Worm (Caenorhabditis elegans) whole organism, late embryonic: Measurements from ENCODE around the gene elpc-2.
A peak's percentile ranks its signal among the peaks of the same experiment; 100 is the strongest.

ENCODE experiments used
- C08G9.2 ChIP-seq: sonication (generic microtip); optimal IDR thresholded peaks from 2 replicates; lab custom pipeline; 2016; ENCODE audit warnings: mild to moderate bottlenecking, missing genetic modification characterization, moderate library complexity, missing compliant biosample characterization
- F13H6.1 ChIP-seq: sonication (generic microtip); optimal IDR thresholded peaks from 2 replicates; lab custom pipeline; 2016; ENCODE audit warnings: missing genetic modification characterization, missing compliant biosample characterization
- ceh-14 ChIP-seq: sonication (generic microtip); optimal IDR thresholded peaks from 2 replicates; lab custom pipeline; 2016; ENCODE audit warnings: missing genotype, missing genetic modification characterization, missing compliant biosample characterization
- ceh-18 ChIP-seq: sonication (generic microtip); optimal IDR thresholded peaks from 2 replicates; lab custom pipeline; 2016; ENCODE audit warnings: missing genetic modification characterization, missing compliant biosample characterization
- ceh-2 ChIP-seq: sonication (generic microtip); optimal IDR thresholded peaks from 2 replicates; lab custom pipeline; 2016; ENCODE audit warnings: missing genotype, missing genetic modification characterization, missing compliant biosample characterization
- ceh-30 ChIP-seq: fragments of 150-350 bp; optimal IDR thresholded peaks from 2 replicates; lab custom pipeline; 2014; ENCODE audit warnings: missing biosample characterization, missing genetic modification characterization
- ceh-31 ChIP-seq: sonication (generic microtip); optimal IDR thresholded peaks from 2 replicates; lab custom pipeline; 2016; ENCODE audit warnings: missing genetic modification characterization, missing compliant biosample characterization
- ceh-34 ChIP-seq: sonication (generic microtip); optimal IDR thresholded peaks from 2 replicates; lab custom pipeline; 2016; ENCODE audit warnings: mild to moderate bottlenecking, missing genetic modification characterization, missing compliant biosample characterization
- dmd-4 ChIP-seq: sonication (generic microtip); optimal IDR thresholded peaks from 2 replicates; lab custom pipeline; 2016; ENCODE audit warnings: borderline replicate concordance, missing genetic modification characterization, missing compliant biosample characterization
- elt-2 ChIP-seq: sonication (generic microtip); optimal IDR thresholded peaks from 2 replicates; lab custom pipeline; 2016; ENCODE audit warnings: missing genetic modification reagents, missing genetic modification characterization, missing compliant biosample characterization
- ets-4 ChIP-seq: sonication (generic microtip); optimal IDR thresholded peaks from 2 replicates; lab custom pipeline; 2016; ENCODE audit warnings: missing genetic modification characterization, missing compliant biosample characterization
- fax-1 ChIP-seq: sonication (generic microtip); optimal IDR thresholded peaks from 2 replicates; lab custom pipeline; 2016; ENCODE audit warnings: missing genotype, missing genetic modification characterization, missing compliant biosample characterization
- fkh-10 ChIP-seq: fragments of 150-350 bp; optimal IDR thresholded peaks from 2 replicates; lab custom pipeline; 2014; ENCODE audit warnings: missing biosample characterization, missing genetic modification reagents, missing genetic modification characterization
- fkh-6 ChIP-seq: sonication (generic microtip); optimal IDR thresholded peaks from 2 replicates; lab custom pipeline; 2016; ENCODE audit warnings: missing genetic modification characterization, missing compliant biosample characterization
- hlh-8 ChIP-seq: sonication (generic microtip); optimal IDR thresholded peaks from 2 replicates; lab custom pipeline; 2016; ENCODE audit warnings: missing genotype, missing genetic modification characterization, missing compliant biosample characterization
- lim-6 ChIP-seq: sonication (generic microtip); optimal IDR thresholded peaks from 2 replicates; lab custom pipeline; 2016; ENCODE audit warnings: missing genetic modification characterization, missing compliant biosample characterization
- mec-3 ChIP-seq: sonication (generic microtip); optimal IDR thresholded peaks from 2 replicates; lab custom pipeline; 2016; ENCODE audit warnings: borderline replicate concordance, missing genetic modification characterization, missing compliant biosample characterization
- nfya-1 ChIP-seq: sonication (generic microtip); optimal IDR thresholded peaks from 2 replicates; lab custom pipeline; 2017; ENCODE audit warnings: missing genetic modification characterization, mild to moderate bottlenecking, missing compliant biosample characterization, antibody characterized with exemption, moderate library complexity
- odd-2 ChIP-seq: sonication (generic microtip); optimal IDR thresholded peaks from 2 replicates; lab custom pipeline; 2017; ENCODE audit warnings: antibody characterized with exemption, mild to moderate bottlenecking, missing genetic modification characterization, missing compliant biosample characterization
- pax-1 ChIP-seq: fragments of 150-350 bp; optimal IDR thresholded peaks from 2 replicates; lab custom pipeline; 2014; ENCODE audit warnings: missing biosample characterization, missing genetic modification characterization
- pros-1 ChIP-seq: fragments of 150-350 bp; optimal IDR thresholded peaks from 2 replicates; lab custom pipeline; 2014; ENCODE audit warnings: missing biosample characterization, missing genetic modification reagents, missing genetic modification characterization
- rnt-1 ChIP-seq: sonication (generic microtip); optimal IDR thresholded peaks from 2 replicates; lab custom pipeline; 2016; ENCODE audit warnings: missing genetic modification characterization, missing compliant biosample characterization
- sox-4 ChIP-seq: sonication (generic microtip); optimal IDR thresholded peaks from 2 replicates; lab custom pipeline; 2017; ENCODE audit warnings: mild to moderate bottlenecking, missing genetic modification characterization, inconsistent platforms, missing compliant biosample characterization
- tbx-2 ChIP-seq: sonication (generic microtip); optimal IDR thresholded peaks from 2 replicates; lab custom pipeline; 2016; ENCODE audit warnings: missing genetic modification characterization, missing compliant biosample characterization
- tbx-7 ChIP-seq: sonication (generic microtip); optimal IDR thresholded peaks from 2 replicates; lab custom pipeline; 2016; ENCODE audit warnings: missing genotype, missing genetic modification characterization, missing compliant biosample characterization
- unc-42 ChIP-seq: sonication (generic microtip); optimal IDR thresholded peaks from 2 replicates; lab custom pipeline; 2016; ENCODE audit warnings: missing genotype, missing genetic modification characterization, missing compliant biosample characterization
- unc-55 ChIP-seq: sonication (generic microtip); optimal IDR thresholded peaks from 2 replicates; lab custom pipeline; 2017; ENCODE audit warnings: missing biosample characterization, missing genetic modification reagents, missing genetic modification characterization
- unc-86 ChIP-seq: sonication (generic microtip); optimal IDR thresholded peaks from 2 replicates; lab custom pipeline; 2016; ENCODE audit warnings: missing genetic modification characterization, missing compliant biosample characterization
- zip-5 ChIP-seq: sonication (generic microtip); optimal IDR thresholded peaks from 2 replicates; lab custom pipeline; 2016; ENCODE audit warnings: missing genetic modification characterization, missing compliant biosample characterization
- ztf-16 ChIP-seq: sonication (generic microtip); optimal IDR thresholded peaks from 2 replicates; lab custom pipeline; 2017; ENCODE audit warnings: missing genetic modification characterization, missing compliant biosample characterization

elpc-2 gene

ce11 chrIII:12673382-12673970 is at the start of gene elpc-2, which contains the start of gene taf-7.2:
elpc-2 (plus strand) TSS chrIII:12673677.
taf-7.2 (minus strand) TSS chrIII:12673423.
- TF ChIP-seq unc-86 (tag; lab: Kevin White, UChicago) (peak; percentile 6), lim-6 (tag; lab: Kevin White, UChicago) (peak; percentile 66), zip-5 (tag; lab: Kevin White, UChicago) (peak; percentile 67), elt-2 (peak; percentile 45), ceh-18 (tag; lab: Kevin White, UChicago) (no peak), fkh-6 (tag; lab: Kevin White, UChicago) (no peak), ceh-34 (tag; lab: Kevin White, UChicago) (peak; percentile 35), ceh-2 (tag; lab: Kevin White, UChicago) (peak; percentile 72), odd-2 (no peak), rnt-1 (peak; percentile 22), fax-1 (peak; percentile 49), ceh-30 (tag; lab: Kevin White, UChicago) (no peak), ets-4 (tag; lab: Kevin White, UChicago) (peak; percentile 82), ceh-31 (tag; lab: Kevin White, UChicago) (peak; percentile 90), F13H6.1 (tag; lab: Kevin White, UChicago) (no peak), tbx-2 (tag; lab: Kevin White, UChicago) (peak; percentile 82), tbx-7 (tag; lab: Kevin White, UChicago) (peak; percentile 83), ztf-16 (tag; lab: Kevin White, UChicago) (peak; percentile 39), C08G9.2 (peak; percentile 90), sox-4 (tag; lab: Kevin White, UChicago) (no peak), pax-1 (no peak), hlh-8 (peak; percentile 21), mec-3 (tag; lab: Kevin White, UChicago) (peak; percentile 54), unc-55 (GFP tag; lab: Kevin White, UChicago) (no peak)

- no peak for TF ChIP-seq unc-42 (tag; lab: Kevin White, UChicago)
- no peak for TF ChIP-seq elt-2
Measured at ce11 chrIII:12624466-12624865, 49.0 kb upstream of the elpc-2 start, which contains the start of gene gtf-2A2. gtf-2A2 (plus strand) TSS chrIII:12624766.

DNA sequence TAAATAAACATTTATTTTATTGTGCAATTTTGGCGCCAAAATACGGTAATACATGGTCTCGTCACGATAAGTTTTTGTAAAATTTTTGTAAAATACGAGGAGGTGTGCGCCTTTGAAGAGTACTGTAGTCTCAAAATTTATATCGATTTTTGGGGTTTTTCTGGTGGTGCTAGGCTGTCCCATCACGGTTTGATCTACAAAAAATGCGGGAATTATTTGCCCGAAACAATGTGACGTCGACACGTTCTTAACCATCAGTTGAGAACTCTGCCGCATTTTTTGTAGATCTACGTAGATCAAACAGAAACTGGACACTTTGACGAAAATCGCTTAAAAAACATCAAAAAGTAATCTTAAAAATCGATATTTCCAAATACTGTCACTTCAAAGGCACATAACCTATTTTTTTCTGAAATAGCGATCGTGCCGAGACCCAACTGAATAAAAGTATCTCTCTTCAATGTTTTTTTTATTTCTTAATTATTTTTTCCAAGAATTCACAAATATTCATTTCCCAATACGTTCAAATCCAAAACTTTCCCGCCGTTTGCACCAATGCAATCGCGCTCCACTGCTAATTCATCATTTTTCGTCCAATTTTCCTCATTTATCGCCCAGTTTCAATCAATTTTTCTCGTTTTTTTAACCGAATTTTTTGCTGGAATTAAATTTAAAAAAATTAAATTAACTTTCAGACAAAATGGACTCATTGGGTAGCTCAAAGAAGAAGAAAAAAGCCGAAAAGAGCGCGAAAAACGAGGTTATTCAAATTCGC is 47.4 kb upstream of the elpc-2 start, which contains the start of gene pqn-80:
Gene pqn-80, plus strand, starts transcription at position 694 of the 775 bp plus-strand sequence.
- peak; percentile 71 for TF ChIP-seq unc-42 (tag; lab: Kevin White, UChicago)
- no peak for TF ChIP-seq ceh-14 (tag; lab: Kevin White, UChicago)
- TF ChIP-seq nfya-1 (tag; lab: Kevin White, UChicago) = peak; percentile 30
- no peak for TF ChIP-seq fkh-10
- TF ChIP-seq dmd-4 (tag; lab: Kevin White, UChicago) = no peak

ce11 chrIII:12638592-12638991 is 34.9 kb upstream of the elpc-2 start:
- TF ChIP-seq C08G9.2 = no peak
- peak; percentile 81 for TF ChIP-seq nfya-1 (tag; lab: Kevin White, UChicago)
- TF ChIP-seq, all 69 proteins: peak for 1

ce11 chrIII:12639214-12639613 is 34.3 kb upstream of the elpc-2 start:
- TF ChIP-seq nfya-1 (tag; lab: Kevin White, UChicago) (peak; percentile 88), pros-1 (tag; lab: Kevin White, UChicago) (no peak)
